Fruit fly (Drosophila melanogaster): Measurements from ENCODE around the gene Cubn.
A peak's percentile ranks its signal among the peaks of the same experiment; 100 is the strongest.

dm6 chrX:9579918-9580521 is 8.9 kb upstream of the Cubn start, which contains the start of gene LPCAT:
- TF ChIP-seq Hr96 (GFP tag; optimal IDR thresholded peaks at IDR 0.05), result peak; percentile 87
- TF ChIP-seq pad (GFP tag; optimal IDR thresholded peaks at IDR 0.05), result peak; percentile 65
- TF ChIP-seq CG12768 (GFP tag; optimal IDR thresholded peaks at IDR 0.05), result peak; percentile 56
- peak; percentile 50 for TF ChIP-seq CG33017 (tag; optimal IDR thresholded peaks at IDR 0.05)
- peak; percentile 40 for TF ChIP-seq CG11617 (GFP tag; optimal IDR thresholded peaks at IDR 0.05)
- no peak for TF ChIP-seq tj (GFP tag; optimal IDR thresholded peaks at IDR 0.05)
- peak; percentile 51 for TF ChIP-seq ovo (GFP tag; optimal IDR thresholded peaks at IDR 0.05)
- peak; percentile 94 for TF ChIP-seq CG1620 (GFP tag; optimal IDR thresholded peaks at IDR 0.05)
- TF ChIP-seq toe (GFP tag; optimal IDR thresholded peaks at IDR 0.05), result peak; percentile 81
- TF ChIP-seq Clk (GFP tag; optimal IDR thresholded peaks at IDR 0.05), result peak; percentile 60
